Worm (Caenorhabditis elegans): ENCODE data around the gene set-16.

DNA sequence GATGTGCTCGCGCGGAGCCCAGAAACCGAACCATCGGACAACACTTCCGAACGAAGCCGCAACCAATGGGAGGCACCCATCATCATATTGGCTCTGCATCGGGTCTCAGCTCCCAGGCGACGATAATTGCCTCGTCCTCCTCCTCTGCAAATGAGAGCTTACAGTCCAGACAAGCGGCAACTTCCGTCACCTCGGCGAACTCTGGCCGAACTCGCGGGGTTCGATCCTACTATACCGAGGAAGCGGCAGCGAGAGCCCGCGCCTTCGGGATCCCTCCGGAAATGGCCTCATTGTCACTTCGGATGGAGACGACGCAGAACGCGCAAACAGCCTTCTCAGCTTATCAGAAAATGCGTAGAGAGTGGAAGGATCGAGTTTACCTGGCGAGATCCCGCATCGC is 11.2 kb downstream of the set-16 start:
- TF ChIP-seq ZK546.5 (tag; optimal IDR thresholded peaks at IDR 0.05) (no peak), zag-1 (tag; optimal IDR thresholded peaks at IDR 0.05) (no peak), elt-3 (tag; optimal IDR thresholded peaks at IDR 0.05) (no peak), nhr-12 (tag; optimal IDR thresholded peaks at IDR 0.05) (no peak), mml-1 (tag; optimal IDR thresholded peaks at IDR 0.05) (no peak)
